Worm (Caenorhabditis elegans): ENCODE data around the gene lin-24.
"Not testable (repeated sequence)": the region's sequence is repeated elsewhere in the genome, so short reads cannot be mapped to it uniquely, and the experiment has no call there.

The lin-24 gene

DNA sequence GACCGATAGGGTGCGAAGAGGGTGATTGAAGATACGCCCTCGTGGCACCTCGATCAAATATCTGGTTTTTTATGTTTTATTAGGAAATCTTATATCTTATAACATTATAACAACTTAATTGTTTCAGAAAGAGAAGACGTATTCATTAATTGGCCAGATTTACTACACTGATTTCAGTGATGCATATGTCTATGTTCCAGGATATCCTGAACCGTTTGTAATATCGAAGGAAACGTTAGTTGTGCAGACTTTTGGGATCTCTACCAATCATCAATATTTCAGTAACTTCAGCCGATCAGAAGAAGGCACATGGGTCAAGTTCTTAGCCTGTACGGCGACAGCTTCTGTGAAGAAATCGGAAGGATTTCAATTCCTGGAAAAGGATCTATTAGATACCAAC lies 31.1 kb downstream of the lin-24 start:
- TF ChIP-seq cebp-2 (GFP tag; IDR thresholded peaks at IDR 0.05) = no peak
- no peak for TF ChIP-seq F57A8.1 (GFP tag; optimal IDR thresholded peaks at IDR 0.05)
- no peak for TF ChIP-seq snpc-1.1 (tag; optimal IDR thresholded peaks at IDR 0.05; ENCODE audit: insufficient read depth)
- no peak for TF ChIP-seq aptf-2 (GFP tag; conservative IDR thresholded peaks at IDR 0.05)
- TF ChIP-seq sdz-38 (tag; optimal IDR thresholded peaks at IDR 0.05) = no peak

DNA sequence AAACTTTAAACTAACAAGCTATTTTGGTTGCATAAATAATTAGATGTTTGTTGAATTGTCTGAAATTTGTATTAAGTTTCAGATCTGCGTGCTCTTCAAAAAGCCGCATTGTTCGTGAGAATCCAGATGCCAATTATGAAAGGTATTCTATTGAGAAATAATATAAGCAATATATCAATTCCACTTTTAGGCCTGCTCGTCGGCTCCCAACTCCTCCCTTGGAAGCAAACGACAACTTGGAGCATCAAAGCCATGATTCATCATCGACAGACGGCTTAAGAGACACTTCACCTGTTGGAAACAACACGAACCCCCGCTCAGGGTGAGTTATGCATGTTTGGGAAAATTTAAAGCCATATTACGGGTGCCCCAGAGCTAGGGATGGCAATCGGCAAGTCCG lies 33.4 kb downstream of the lin-24 start:
- TF ChIP-seq ZK185.1 (tag; optimal IDR thresholded peaks at IDR 0.05; ENCODE audit: poor library complexity, severe bottlenecking) (no peak), F55B11.4 (tag; optimal IDR thresholded peaks at IDR 0.05; ENCODE audit: borderline replicate concordance, insufficient read depth) (no peak), lin-40 (tag; optimal IDR thresholded peaks at IDR 0.05) (no peak), cebp-2 (GFP tag; IDR thresholded peaks at IDR 0.05) (0 out of 2 replicates have a peak, but pooled peaks have one; percentile 50), ekl-4 (GFP tag; IDR thresholded peaks at IDR 0.05) (no peak), dox-1 (GFP tag; IDR thresholded peaks at IDR 0.05) (no peak)

DNA sequence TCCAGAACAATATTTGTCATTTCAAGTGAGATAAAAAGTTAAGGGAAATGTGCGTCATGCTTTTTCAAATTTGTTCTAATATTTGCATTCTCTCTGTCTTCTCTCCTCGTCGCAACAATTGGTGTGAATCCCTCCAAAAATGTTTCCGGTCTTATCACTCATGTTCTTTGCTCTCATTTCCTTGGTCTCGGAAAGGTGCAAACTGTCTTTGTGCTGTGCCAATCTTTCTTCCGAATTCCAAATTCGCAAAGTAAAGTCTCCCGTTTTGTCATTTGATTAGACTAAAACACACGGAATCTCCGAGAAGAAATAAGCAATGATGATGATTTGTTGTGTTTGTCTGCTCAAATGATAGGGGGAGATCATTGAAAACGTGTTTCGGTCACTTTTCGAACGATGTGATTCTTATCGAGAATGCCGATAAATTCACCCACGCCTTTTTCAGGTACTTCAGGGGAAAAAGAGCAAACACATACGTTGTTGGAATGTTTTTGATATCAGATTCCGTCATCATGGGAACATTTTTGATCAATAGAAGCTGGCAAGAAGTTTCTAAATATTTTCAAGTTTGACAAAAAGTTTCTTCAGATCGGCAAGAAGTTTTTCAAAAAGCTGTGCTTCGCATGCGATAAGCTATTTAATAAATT lies 36.3 kb downstream of the lin-24 start:
- TF ChIP-seq B0035.1 (tag; optimal IDR thresholded peaks at IDR 0.05) (no peak), madf-10 (tag; optimal IDR thresholded peaks at IDR 0.05) (no peak), ama-1 (optimal IDR thresholded peaks at IDR 0.05) (no peak), ama-1 (GFP tag; optimal IDR thresholded peaks at IDR 0.05) (no peak), aptf-3 (GFP tag; IDR thresholded peaks at IDR 0.05) (no peak), nhr-80 (tag; optimal IDR thresholded peaks at IDR 0.05) (peak; percentile 68), aptf-2 (GFP tag; conservative IDR thresholded peaks at IDR 0.05) (no peak), snpc-3.4 (tag; optimal IDR thresholded peaks at IDR 0.05) (no peak)

DNA sequence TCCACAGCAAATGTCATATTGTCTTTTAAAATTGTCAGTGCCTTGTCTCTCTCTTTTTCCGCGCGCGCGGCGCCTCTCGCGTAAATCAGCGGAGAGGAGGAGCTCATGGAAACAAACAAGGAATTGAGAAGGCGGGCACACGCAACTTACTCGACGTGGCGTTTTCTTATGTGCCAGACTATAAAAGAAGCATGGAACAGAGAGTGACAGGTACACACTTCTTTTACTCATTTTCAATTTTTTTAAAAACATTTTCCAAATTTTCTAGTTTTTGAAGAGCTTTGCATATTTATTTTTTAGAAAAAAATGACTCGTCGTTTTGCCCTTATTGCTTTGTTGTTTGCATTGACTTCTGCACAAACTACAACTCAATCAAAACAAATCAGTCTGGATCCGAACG lies 38.6 kb downstream of the lin-24 start, which contains the start of gene F20B10.3:
F20B10.3 (plus strand) TSS at position 301 of the 400 bp plus-strand sequence.
- TF ChIP-seq lin-40 (tag; optimal IDR thresholded peaks at IDR 0.05) (no peak), lag-1 (GFP tag; IDR thresholded peaks at IDR 0.05) (no peak), hmg-20 (GFP tag; IDR thresholded peaks at IDR 0.05) (no peak)

DNA sequence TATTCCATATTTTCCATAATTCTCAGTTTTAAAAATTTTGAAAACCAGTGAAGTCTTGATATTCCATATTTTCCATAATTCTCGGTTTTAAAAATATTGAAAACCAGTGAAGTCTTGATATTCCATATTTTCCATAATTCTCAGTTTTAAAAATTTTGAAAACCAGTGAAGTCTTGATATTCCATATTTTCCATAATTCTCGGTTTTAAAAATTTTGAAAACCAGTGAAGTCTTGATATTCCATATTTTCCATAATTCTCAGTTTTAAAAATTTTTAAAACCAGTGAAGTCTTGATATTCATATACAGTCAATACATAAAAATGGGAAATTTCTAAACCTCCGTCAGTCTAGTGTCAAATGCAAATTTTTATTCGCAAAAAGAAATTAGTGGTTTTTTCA lies 41.1 kb downstream of the lin-24 start:
- TF ChIP-seq madf-3 (GFP tag; IDR thresholded peaks at IDR 0.05) = 0 out of 2 replicates have a peak, but pooled peaks have one; percentile 24

DNA sequence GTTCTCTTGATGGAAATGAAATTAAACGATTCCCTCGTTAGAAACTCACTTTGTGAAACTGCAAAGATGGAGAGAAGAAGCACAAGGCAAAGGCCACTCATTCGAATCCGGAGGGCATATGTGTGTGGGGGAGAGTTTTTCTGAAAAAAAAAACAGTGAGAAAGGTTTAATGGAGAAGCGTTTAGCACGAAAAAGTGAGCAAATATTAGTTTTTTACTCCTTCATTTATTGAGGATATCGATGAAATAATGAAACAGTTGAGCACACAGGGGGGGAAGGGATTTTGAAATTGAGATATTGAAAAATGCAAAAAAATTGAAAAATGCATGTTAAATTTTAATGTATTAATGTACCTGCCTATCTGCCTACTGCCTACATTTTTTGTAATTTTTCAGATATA lies 48.9 kb downstream of the lin-24 start, which contains the start of gene nlr-1:
nlr-1 (minus strand) TSS at position 101 of the 400 bp plus-strand sequence.
- TF ChIP-seq C17E4.6 (GFP tag; IDR thresholded peaks at IDR 0.05); F23B12.7 (tag; optimal IDR thresholded peaks at IDR 0.05; ENCODE audit: insufficient read depth); ztf-26 (tag; optimal IDR thresholded peaks at IDR 0.05): not testable (repeated sequence)

All from whole organism, young adult.